Worm (Caenorhabditis elegans) whole organism, young adult: ENCODE measurements around the gene clec-212.

Experiments
- F49E8.2 ChIP-seq: sonication (generic microtip); optimal IDR thresholded peaks from 3 replicates; lab custom pipeline; 2017; ENCODE audit warnings: missing genetic modification characterization, mild to moderate bottlenecking, missing compliant biosample characterization, antibody characterized with exemption, moderate library complexity; ENCODE audit not compliant: insufficient read depth
- bed-1 ChIP-seq: fragments of 200-800 bp; sonication (Bioruptor generic); IDR thresholded peaks from 2 replicates; pipeline ENCODE4 v1.3.6; 2022; ENCODE audit warnings: missing genetic modification reagents, missing genetic modification characterization, missing compliant biosample characterization
- dpl-1 ChIP-seq: fragments of 150-350 bp; optimal IDR thresholded peaks from 2 replicates; lab custom pipeline; 2014; ENCODE audit warnings: missing biosample characterization, missing genetic modification reagents, missing genetic modification characterization
- egl-18 ChIP-seq: fragments of 200-800 bp; sonication (Bioruptor generic); IDR thresholded peaks from 2 replicates; pipeline ENCODE4 v1.3.6; 2022; ENCODE audit warnings: missing genetic modification reagents, missing genetic modification characterization, missing compliant biosample characterization
- hsf-1 ChIP-seq: fragments of 200-800 bp; sonication (Bioruptor generic); IDR thresholded peaks from 2 replicates; pipeline ENCODE4 v1.3.6; 2022; ENCODE audit warnings: missing genetic modification reagents, missing genetic modification characterization, missing compliant biosample characterization
- mxl-1 ChIP-seq: sonication (generic microtip); optimal IDR thresholded peaks from 2 replicates; lab custom pipeline; 2016; ENCODE audit warnings: missing genetic modification characterization, missing compliant biosample characterization
- snpc-1.3 ChIP-seq: sonication (generic microtip); optimal IDR thresholded peaks from 2 replicates; lab custom pipeline; 2017; ENCODE audit warnings: missing genetic modification characterization, mild to moderate bottlenecking, missing compliant biosample characterization, antibody characterized with exemption, moderate library complexity, missing genotype, missing genetic modification reagents; ENCODE audit not compliant: insufficient read depth
- snpc-4 ChIP-seq, 5 experiments: fragments of 150-350 bp in 1 of 5; sonication (generic microtip) in 4 of 5; optimal IDR thresholded peaks; 2 replicates each; lab custom pipeline; 2014 to 2018; ENCODE audit warnings: missing genetic modification characterization in 5 of 5, missing biosample characterization in 3 of 5, antibody characterized with exemption in 2 of 5, mild to moderate bottlenecking in 2 of 5, missing compliant biosample characterization in 2 of 5, missing genotype in 2 of 5, moderate library complexity in 2 of 5, missing genetic modification reagents in 1 of 5
- zfh-2 ChIP-seq: fragments of 200-800 bp; sonication (Bioruptor generic); conservative IDR thresholded peaks from 2 replicates; pipeline ENCODE4 v1.3.6; 2022; ENCODE audit warnings: missing genetic modification reagents, missing genetic modification characterization, missing compliant biosample characterization
- ztf-6 ChIP-seq: fragments of 200-800 bp; sonication (Bioruptor generic); IDR thresholded peaks from 2 replicates; pipeline ENCODE4 v1.3.6; 2022; ENCODE audit warnings: missing genetic modification reagents, missing genetic modification characterization, missing compliant biosample characterization

ce11 chrV:7618114-7618513 is 47.9 kb upstream of the clec-212 start, which contains the start of gene C50E3.15:
- TF ChIP-seq bed-1 (GFP tag; lab: Robert Waterston, UW) (no peak), mxl-1 (tag; lab: Kevin White, UChicago) (no peak), egl-18 (GFP tag; lab: Robert Waterston, UW) (no peak), snpc-1.3 (no peak), zfh-2 (GFP tag; lab: Robert Waterston, UW) (no peak), F49E8.2 (tag; lab: Kevin White, UChicago) (no peak), snpc-4 (GFP tag; optimal IDR thresholded peaks at IDR 0.05; lab: Kevin White, UChicago) (no peak), snpc-4 (tag; optimal IDR thresholded peaks at IDR 0.05; lab: Kevin White, UChicago) (no peak), ztf-6 (GFP tag; lab: Robert Waterston, UW) (no peak), hsf-1 (GFP tag; lab: Robert Waterston, UW) (no peak), dpl-1 (no peak)
